Fruit fly (Drosophila melanogaster) whole organism, embryonic: Measurements from ENCODE around the gene CG13605.

Source experiments
- ATbp ChIP-seq: fragments of 200-800 bp; sonication (Bioruptor generic); optimal IDR thresholded peaks from 2 replicates; lab custom pipeline; 2017; ENCODE audit warnings: missing biosample characterization, mild to moderate bottlenecking, missing genetic modification characterization, missing genetic modification reagents
- Aef1 ChIP-seq: fragments of 200-800 bp; sonication (Bioruptor generic); IDR thresholded peaks from 3 replicates; pipeline ENCODE4 v1.3.6; 2022; ENCODE audit warnings: missing biosample characterization, missing genetic modification characterization
- Awh ChIP-seq: fragments of 200-800 bp; sonication (Bioruptor generic); IDR thresholded peaks from 2 replicates; pipeline ENCODE4, ENCODE4 v1.3.6; 2022; ENCODE audit warnings: missing biosample characterization, missing genetic modification characterization
- CG10565 ChIP-seq: fragments of 200-800 bp; sonication (Bioruptor generic); optimal IDR thresholded peaks from 3 replicates; lab custom pipeline; 2016; ENCODE audit warnings: missing biosample characterization, mild to moderate bottlenecking, missing genetic modification characterization
- CG11456 ChIP-seq: fragments of 200-800 bp; sonication (Bioruptor generic); IDR thresholded peaks from 3 replicates; pipeline ENCODE4 v1.3.6; 2022; ENCODE audit warnings: missing biosample characterization, missing genetic modification characterization
- CG11695 ChIP-seq: fragments of 200-800 bp; sonication (Bioruptor generic); IDR thresholded peaks from 3 replicates; pipeline ENCODE4 v1.3.6; 2022; ENCODE audit warnings: missing biosample characterization, missing genetic modification characterization
- CG11696 ChIP-seq: fragments of 200-800 bp; sonication (Bioruptor generic); IDR thresholded peaks from 2 replicates; pipeline ENCODE4 v1.3.6; 2022; ENCODE audit warnings: missing biosample characterization, missing genetic modification characterization
- CG11723 ChIP-seq: fragments of 200-800 bp; sonication (Bioruptor generic); optimal IDR thresholded peaks from 2 replicates; lab custom pipeline; 2017; ENCODE audit warnings: missing biosample characterization, mild to moderate bottlenecking, missing genetic modification characterization
- CG14441 ChIP-seq: fragments of 200-800 bp; sonication (Bioruptor generic); IDR thresholded peaks from 2 replicates; pipeline ENCODE4 v1.3.6; 2022; ENCODE audit warnings: missing biosample characterization, missing genetic modification characterization
- CG14710 ChIP-seq: fragments of 200-800 bp; sonication (Bioruptor generic); optimal IDR thresholded peaks from 3 replicates; lab custom pipeline; 2019; ENCODE audit warnings: missing biosample characterization, mild to moderate bottlenecking, missing genetic modification characterization, moderate library complexity
- CG15514 ChIP-seq: fragments of 200-800 bp; sonication (Bioruptor generic); optimal IDR thresholded peaks from 3 replicates; lab custom pipeline; 2017; ENCODE audit warnings: missing biosample characterization, missing genetic modification characterization, mild to moderate bottlenecking, moderate library complexity, missing genetic modification reagents
- CG17359 ChIP-seq: fragments of 200-800 bp; sonication (Bioruptor generic); optimal IDR thresholded peaks from 3 replicates; lab custom pipeline; 2018; ENCODE audit warnings: missing biosample characterization, mild to moderate bottlenecking, missing genetic modification characterization, moderate library complexity
- CG3281 ChIP-seq: fragments of 200-800 bp; sonication (Bioruptor generic); optimal IDR thresholded peaks from 3 replicates; lab custom pipeline; 2017; ENCODE audit warnings: missing biosample characterization, mild to moderate bottlenecking, missing genetic modification characterization
- CG7372 ChIP-seq: fragments of 200-800 bp; sonication (Bioruptor generic); IDR thresholded peaks from 2 replicates; pipeline ENCODE4 v1.3.6; 2022; ENCODE audit warnings: missing biosample characterization, missing genetic modification characterization
- CG9609 ChIP-seq: fragments of 200-800 bp; sonication (Bioruptor generic); optimal IDR thresholded peaks from 3 replicates; lab custom pipeline; 2016; ENCODE audit warnings: missing biosample characterization, missing genetic modification characterization
- CG9817 ChIP-seq: fragments of 200-800 bp; sonication (Bioruptor generic); optimal IDR thresholded peaks from 2 replicates; lab custom pipeline; 2018; ENCODE audit warnings: missing biosample characterization, mild to moderate bottlenecking, missing genetic modification characterization, moderate library complexity
- Dbx ChIP-seq: fragments of 200-800 bp; sonication (Bioruptor generic); IDR thresholded peaks from 3 replicates; pipeline ENCODE4 v1.3.6; 2022; ENCODE audit warnings: missing biosample characterization, missing genetic modification characterization
- Dek ChIP-seq: fragments of 200-800 bp; sonication (Bioruptor generic); optimal IDR thresholded peaks from 3 replicates; lab custom pipeline; 2019; ENCODE audit warnings: missing biosample characterization, mild to moderate bottlenecking, missing genetic modification characterization, moderate library complexity
- Dip3 ChIP-seq: fragments of 200-800 bp; sonication (Bioruptor generic); optimal IDR thresholded peaks from 3 replicates; lab custom pipeline; 2016; ENCODE audit warnings: missing biosample characterization, missing genetic modification characterization
- Dref ChIP-seq: fragments of 200-800 bp; sonication (Bioruptor generic); IDR thresholded peaks from 2 replicates; pipeline ENCODE4 v1.3.6; 2022; ENCODE audit warnings: missing biosample characterization, missing genetic modification characterization
- Ets65A ChIP-seq: fragments of 200-800 bp; sonication (Bioruptor generic); peaks from one replicate; lab custom pipeline; 2016; ENCODE audit warnings: missing biosample characterization, missing genetic modification characterization
- Fer1 ChIP-seq: fragments of 200-800 bp; sonication (Bioruptor generic); optimal IDR thresholded peaks from 2 replicates; lab custom pipeline; 2017; ENCODE audit warnings: missing biosample characterization, mild to moderate bottlenecking, missing genetic modification characterization
- HHEX ChIP-seq: fragments of 200-800 bp; sonication (Bioruptor generic); optimal IDR thresholded peaks from 3 replicates; lab custom pipeline; 2017; ENCODE audit warnings: missing biosample characterization, mild to moderate bottlenecking, missing genetic modification characterization, missing genetic modification reagents
- HLH3B ChIP-seq: fragments of 200-800 bp; sonication (Bioruptor generic); IDR thresholded peaks from 2 replicates; pipeline ENCODE4 v1.3.6; 2022; ENCODE audit warnings: missing biosample characterization, missing genetic modification characterization
- HLH4C ChIP-seq: fragments of 200-800 bp; sonication (Bioruptor generic); IDR thresholded peaks from 3 replicates; pipeline ENCODE4 v1.3.6; 2022; ENCODE audit warnings: missing biosample characterization, missing genetic modification characterization; ENCODE audit not compliant: partially characterized antibody
- Hey ChIP-seq: fragments of 200-800 bp; sonication (Bioruptor generic); optimal IDR thresholded peaks from 3 replicates; lab custom pipeline; 2018; ENCODE audit warnings: missing biosample characterization, mild to moderate bottlenecking, missing genetic modification characterization
- Meics ChIP-seq: fragments of 200-800 bp; sonication (Bioruptor generic); optimal IDR thresholded peaks from 2 replicates; lab custom pipeline; 2017; ENCODE audit warnings: missing biosample characterization, mild to moderate bottlenecking, missing genetic modification characterization
- Pdp1 ChIP-seq, 2 experiments: fragments of 200-800 bp; sonication (Bioruptor generic); optimal IDR thresholded peaks; 3 replicates each; lab custom pipeline; 2016; ENCODE audit warnings: missing biosample characterization in 2 of 2, missing genetic modification characterization in 2 of 2, mild to moderate bottlenecking in 1 of 2, moderate library complexity in 1 of 2
- Sox102F ChIP-seq: fragments of 200-800 bp; sonication (Bioruptor generic); optimal IDR thresholded peaks from 2 replicates; lab custom pipeline; 2018; ENCODE audit warnings: missing biosample characterization, mild to moderate bottlenecking, missing genetic modification characterization, moderate library complexity
- Taf1 ChIP-seq: fragments of 200-800 bp; sonication (Bioruptor generic); IDR thresholded peaks from 2 replicates; pipeline ENCODE4 v1.3.6; 2022; ENCODE audit warnings: missing biosample characterization, missing genetic modification characterization
- Vsx1 ChIP-seq: fragments of 200-800 bp; sonication (Bioruptor generic); optimal IDR thresholded peaks from 2 replicates; lab custom pipeline; 2017; ENCODE audit warnings: missing biosample characterization, mild to moderate bottlenecking, missing genetic modification characterization, missing genetic modification reagents
- Xrp1 ChIP-seq: fragments of 200-800 bp; sonication (Bioruptor generic); IDR thresholded peaks from 2 replicates; pipeline ENCODE4 v1.3.6; 2022; ENCODE audit warnings: missing biosample characterization, missing genetic modification characterization
- aop ChIP-seq: fragments of 200-800 bp; sonication (Bioruptor generic); IDR thresholded peaks from 2 replicates; pipeline ENCODE4 v1.3.6; 2022; ENCODE audit warnings: missing biosample characterization, missing genetic modification characterization
- ap ChIP-seq: fragments of 200-800 bp; sonication (Bioruptor generic); IDR thresholded peaks from 2 replicates; pipeline ENCODE4 v1.3.6; 2022; ENCODE audit warnings: missing biosample characterization, missing genetic modification characterization
- dmrt99B ChIP-seq: fragments of 200-800 bp; sonication (Bioruptor generic); optimal IDR thresholded peaks from 2 replicates; lab custom pipeline; 2018; ENCODE audit warnings: missing biosample characterization, mild to moderate bottlenecking, missing genetic modification characterization, moderate library complexity
- eve ChIP-seq, 2 experiments: fragments of >200 bp; optimal IDR thresholded peaks; 2 replicates each; lab custom pipeline; 2017; ENCODE audit warnings: missing biosample characterization in 2 of 2, missing genetic modification characterization in 2 of 2
- gem ChIP-seq: fragments of 200-800 bp; sonication (Bioruptor generic); optimal IDR thresholded peaks from 2 replicates; lab custom pipeline; 2019; ENCODE audit warnings: missing biosample characterization, mild to moderate bottlenecking, missing genetic modification characterization, moderate library complexity
- hkb ChIP-seq, 2 experiments: fragments of 200-800 bp in 1 of 2; fragments of >200 bp in 1 of 2; sonication (Bioruptor generic) in 1 of 2; IDR thresholded peaks in 1 of 2; optimal IDR thresholded peaks in 1 of 2; 2 replicates each; pipeline versions ENCODE4 v1.3.6 to Lab custom; 2017 to 2022; ENCODE audit warnings: missing biosample characterization in 1 of 2, missing genetic modification characterization in 1 of 2
- ind ChIP-seq: fragments of 200-800 bp; sonication (Bioruptor generic); optimal IDR thresholded peaks from 3 replicates; lab custom pipeline; 2016; ENCODE audit warnings: missing biosample characterization, missing genetic modification characterization
- lab ChIP-seq: fragments of 200-800 bp; sonication (Bioruptor generic); optimal IDR thresholded peaks from 3 replicates; lab custom pipeline; 2017; ENCODE audit warnings: missing biosample characterization, missing genetic modification characterization, mild to moderate bottlenecking, moderate library complexity, missing genetic modification reagents
- lola ChIP-seq, 3 experiments: fragments of >200 bp in 2 of 3; fragments of 200-800 bp in 1 of 3; sonication (Bioruptor generic) in 1 of 3; optimal IDR thresholded peaks; 2 replicates each; lab custom pipeline; 2017 to 2019; ENCODE audit warnings: missing biosample characterization in 3 of 3, missing genetic modification characterization in 3 of 3, mild to moderate bottlenecking in 1 of 3, moderate library complexity in 1 of 3
- mam ChIP-seq: fragments of 200-800 bp; sonication (Bioruptor generic); optimal IDR thresholded peaks from 3 replicates; lab custom pipeline; 2016; ENCODE audit warnings: missing biosample characterization, missing genetic modification characterization
- peb ChIP-seq: fragments of 200-800 bp; sonication (Bioruptor generic); IDR thresholded peaks from 2 replicates; pipeline ENCODE4 v1.3.6; 2022; ENCODE audit warnings: missing biosample characterization, missing genetic modification characterization
- pfk ChIP-seq: fragments of 200-800 bp; sonication (Bioruptor generic); optimal IDR thresholded peaks from 2 replicates; lab custom pipeline; 2018; ENCODE audit warnings: missing biosample characterization, mild to moderate bottlenecking, missing genetic modification characterization, moderate library complexity
- row ChIP-seq: fragments of 200-800 bp; sonication (Bioruptor generic); IDR thresholded peaks from 3 replicates; pipeline ENCODE4 v1.3.6; 2022; ENCODE audit warnings: missing biosample characterization, missing genetic modification characterization
- run ChIP-seq: fragments of 200-800 bp; sonication (Bioruptor generic); optimal IDR thresholded peaks from 3 replicates; lab custom pipeline; 2018; ENCODE audit warnings: missing biosample characterization, mild to moderate bottlenecking, missing genetic modification characterization
- stwl ChIP-seq: fragments of 200-800 bp; sonication (Bioruptor generic); optimal IDR thresholded peaks from 3 replicates; lab custom pipeline; 2018; ENCODE audit warnings: missing biosample characterization, mild to moderate bottlenecking, missing genetic modification characterization, moderate library complexity
- usp ChIP-seq: fragments of >200 bp; optimal IDR thresholded peaks from 2 replicates; lab custom pipeline; 2017; ENCODE audit warnings: missing biosample characterization, missing genetic modification characterization
- zf30C ChIP-seq: fragments of 200-800 bp; sonication (Bioruptor generic); optimal IDR thresholded peaks from 3 replicates; lab custom pipeline; 2018; ENCODE audit warnings: missing biosample characterization, mild to moderate bottlenecking, missing genetic modification characterization

The CG13605 gene

dm6 chr3R:24091653-24092052, 20.5 kb downstream of the CG13605 start (continued):
- TF ChIP-seq lab (GFP tag; lab: Kevin White, UChicago) (peak; percentile 52), hkb (optimal IDR thresholded peaks at IDR 0.05; lab: Kevin White, UChicago) (no peak), hkb (GFP tag; IDR thresholded peaks at IDR 0.05; lab: Robert Waterston, UW) (peak; percentile 41; the same call in 1 of the 2 replicates), lola (GFP tag; optimal IDR thresholded peaks at IDR 0.05; lab: Kevin White, UChicago) (no peak), ATbp (GFP tag; lab: Kevin White, UChicago) (no peak), Hey (no peak), CG14710 (tag; lab: Kevin White, UChicago) (no peak), usp (GFP tag; lab: Kevin White, UChicago) (no peak), CG11696 (GFP tag; lab: Robert Waterston, UW) (no peak), CG15514 (GFP tag; lab: Kevin White, UChicago) (peak; percentile 41), dmrt99B (peak; percentile 21), Dref (GFP tag; lab: Robert Waterston, UW) (no peak), Meics (GFP tag; lab: Kevin White, UChicago) (peak; percentile 40), Awh (GFP tag; lab: Robert Waterston, UW) (no peak), peb (GFP tag; lab: Robert Waterston, UW) (0 out of 2 replicates have a peak, but pooled peaks have one; percentile 17), CG9609 (GFP tag; lab: Kevin White, UChicago) (no peak), CG9817 (no peak), Sox102F (peak; percentile 36), CG10565 (GFP tag; lab: Kevin White, UChicago) (no peak), CG11456 (GFP tag; lab: Robert Waterston, UW) (0 out of 3 replicates have a peak, but pooled peaks have one; percentile 12), HLH4C (GFP tag; lab: Robert Waterston, UW) (no peak), HHEX (GFP tag; lab: Kevin White, UChicago) (peak; percentile 1), aop (GFP tag; lab: Robert Waterston, UW) (no peak), stwl (tag; lab: Kevin White, UChicago) (no peak), Dek (tag; lab: Kevin White, UChicago) (peak; percentile 27), CG14441 (GFP tag; lab: Robert Waterston, UW) (0 out of 2 replicates have a peak, but pooled peaks have one; percentile 21), Dbx (GFP tag; lab: Robert Waterston, UW) (peak; percentile 14; the same call in 1 of the 3 replicates), pfk (GFP tag; lab: Kevin White, UChicago) (no peak), CG17359 (peak; percentile 7), mam (peak; percentile 0), HLH3B (GFP tag; lab: Robert Waterston, UW) (0 out of 2 replicates have a peak, but pooled peaks have one; percentile 18), CG11695 (GFP tag; lab: Robert Waterston, UW) (peak; percentile 18; the same call in 1 of the 3 replicates), CG3281 (GFP tag; lab: Kevin White, UChicago) (peak; percentile 24), Xrp1 (GFP tag; lab: Robert Waterston, UW) (0 out of 2 replicates have a peak, but pooled peaks have one; percentile 20), eve (GFP tag; optimal IDR thresholded peaks at IDR 0.05; lab: Kevin White, UChicago) (peak in 1 of 2 experiments; percentile 41), Vsx1 (GFP tag; lab: Kevin White, UChicago) (no peak), CG11723 (no peak), Taf1 (GFP tag; lab: Robert Waterston, UW) (0 out of 2 replicates have a peak, but pooled peaks have one; percentile 12), Dip3 (GFP tag; lab: Kevin White, UChicago) (peak; percentile 2), Fer1 (GFP tag; lab: Kevin White, UChicago) (peak; percentile 25), ind (GFP tag; lab: Kevin White, UChicago) (peak; percentile 8), Pdp1 (GFP tag; optimal IDR thresholded peaks at IDR 0.05; lab: Kevin White, UChicago) (peak in 1 of 2 experiments; percentile 2), Ets65A (GFP tag; lab: Kevin White, UChicago) (peak; percentile 72), gem (tag; lab: Kevin White, UChicago) (peak; percentile 39), row (peak; percentile 59; the same call in 2 of the 3 replicates), run (tag; lab: Kevin White, UChicago) (no peak), ap (GFP tag; lab: Robert Waterston, UW) (no peak), CG7372 (GFP tag; lab: Robert Waterston, UW) (no peak), Aef1 (GFP tag; lab: Robert Waterston, UW) (0 out of 3 replicates have a peak, but pooled peaks have one; percentile 27), zf30C (GFP tag; lab: Kevin White, UChicago) (no peak)
